Worm (Caenorhabditis elegans) whole organism, L3 larva: ENCODE data around the gene cdk-5.

Source experiments
- aly-2 ChIP-seq: fragments of 150-350 bp; optimal IDR thresholded peaks from 2 replicates; lab custom pipeline; 2014; ENCODE audit warnings: missing biosample characterization, missing genetic modification characterization
- ama-1 ChIP-seq: fragments of 150-350 bp; optimal IDR thresholded peaks from 2 replicates; lab custom pipeline; 2018
- ceh-9 ChIP-seq: sonication (generic microtip); optimal IDR thresholded peaks from 2 replicates; lab custom pipeline; 2018; ENCODE audit warnings: missing biosample characterization, missing genetic modification characterization
- daf-12 ChIP-seq: fragments of 150-350 bp; optimal IDR thresholded peaks from 2 replicates; lab custom pipeline; 2014; ENCODE audit warnings: missing biosample characterization, missing genetic modification reagents, missing genetic modification characterization
- egl-27 ChIP-seq: sonication (generic microtip); optimal IDR thresholded peaks from 4 replicates; lab custom pipeline; 2017; ENCODE audit warnings: missing biosample characterization, missing genetic modification reagents, missing genetic modification characterization
- egl-5 ChIP-seq: fragments of 150-350 bp; optimal IDR thresholded peaks from 2 replicates; lab custom pipeline; 2017; ENCODE audit warnings: missing biosample characterization, missing genetic modification reagents, missing genetic modification characterization, inconsistent platforms
- elt-1 ChIP-seq: fragments of 150-350 bp; optimal IDR thresholded peaks from 2 replicates; lab custom pipeline; 2014; ENCODE audit warnings: missing biosample characterization, missing genetic modification characterization
- elt-3 ChIP-seq, 3 experiments: fragments of 150-350 bp in 1 of 3; sonication (generic microtip) in 2 of 3; optimal IDR thresholded peaks; 2 replicates in 2 of 3; 4 replicates in 1 of 3; lab custom pipeline; 2014 to 2017; ENCODE audit warnings: missing biosample characterization in 3 of 3, missing genetic modification characterization in 3 of 3
- fos-1 ChIP-seq: fragments of 150-350 bp; optimal IDR thresholded peaks from 2 replicates; lab custom pipeline; 2014; ENCODE audit warnings: missing biosample characterization, missing genetic modification characterization
- lin-15B ChIP-seq: fragments of 150-350 bp; optimal IDR thresholded peaks from 2 replicates; lab custom pipeline; 2014; ENCODE audit warnings: missing biosample characterization, missing genetic modification characterization
- lin-39 ChIP-seq: fragments of 150-350 bp; optimal IDR thresholded peaks from 2 replicates; lab custom pipeline; 2018; ENCODE audit warnings: missing biosample characterization, missing genetic modification reagents, missing genetic modification characterization
- lsy-12 ChIP-seq: sonication (generic microtip); optimal IDR thresholded peaks from 2 replicates; lab custom pipeline; 2016; ENCODE audit warnings: mild to moderate bottlenecking, missing genetic modification characterization, missing compliant biosample characterization
- nfya-1 ChIP-seq: sonication (generic microtip); optimal IDR thresholded peaks from 2 replicates; lab custom pipeline; 2017; ENCODE audit warnings: missing genetic modification characterization, mild to moderate bottlenecking, missing compliant biosample characterization, antibody characterized with exemption, moderate library complexity; ENCODE audit not compliant: insufficient read depth
- nhr-11 ChIP-seq: fragments of 150-350 bp; optimal IDR thresholded peaks from 2 replicates; lab custom pipeline; 2014; ENCODE audit warnings: missing biosample characterization, missing genetic modification characterization
- nhr-23 ChIP-seq: fragments of 150-350 bp; optimal IDR thresholded peaks from 2 replicates; lab custom pipeline; 2014; ENCODE audit warnings: missing biosample characterization, missing genetic modification reagents, missing genetic modification characterization
- nhr-237 ChIP-seq: fragments of 150-350 bp; optimal IDR thresholded peaks from 2 replicates; lab custom pipeline; 2014; ENCODE audit warnings: missing biosample characterization, missing genetic modification characterization
- nhr-67 ChIP-seq: fragments of 150-350 bp; optimal IDR thresholded peaks from 2 replicates; lab custom pipeline; 2014; ENCODE audit warnings: missing biosample characterization, missing genetic modification characterization
- nhr-77 ChIP-seq: fragments of 150-350 bp; optimal IDR thresholded peaks from 2 replicates; lab custom pipeline; 2014; ENCODE audit warnings: missing biosample characterization, missing genetic modification characterization
- pha-4 ChIP-seq: fragments of 150-350 bp; optimal IDR thresholded peaks from 2 replicates; lab custom pipeline; 2014; ENCODE audit warnings: missing biosample characterization, missing genetic modification reagents, missing genetic modification characterization
- sea-2 ChIP-seq: fragments of 150-350 bp; sonication (generic microtip); optimal IDR thresholded peaks from 4 replicates; lab custom pipeline; 2014; ENCODE audit warnings: missing biosample characterization, missing genetic modification reagents, missing genetic modification characterization
- tbx-2 ChIP-seq: sonication (generic microtip); optimal IDR thresholded peaks from 2 replicates; lab custom pipeline; 2016; ENCODE audit warnings: mild to moderate bottlenecking, missing genetic modification characterization, missing compliant biosample characterization
- unc-62 ChIP-seq: fragments of 150-350 bp; sonication (generic microtip); optimal IDR thresholded peaks from 4 replicates; lab custom pipeline; 2014; ENCODE audit warnings: missing biosample characterization, missing genetic modification reagents, missing genetic modification characterization
- zag-1 ChIP-seq: fragments of 150-350 bp; optimal IDR thresholded peaks from 2 replicates; lab custom pipeline; 2014; ENCODE audit warnings: missing biosample characterization, missing genetic modification characterization
- ztf-4 ChIP-seq: fragments of 150-350 bp; optimal IDR thresholded peaks from 2 replicates; lab custom pipeline; 2014; ENCODE audit warnings: missing biosample characterization, missing genetic modification characterization

cdk-5 gene

ce11 chrIII:13423414-13423813 is 42.7 kb downstream of the cdk-5 start, which contains the start of gene exo-1 (continued):
- TF ChIP-seq aly-2 (no peak), lin-15B (tag; lab: Kevin White, UChicago) (peak; percentile 81), nhr-11 (tag; lab: Kevin White, UChicago) (no peak), egl-5 (tag; lab: Kevin White, UChicago) (no peak), unc-62 (no peak), lin-39 (tag; lab: Kevin White, UChicago) (no peak), zag-1 (tag; lab: Kevin White, UChicago) (no peak), sea-2 (no peak), egl-27 (tag; lab: Kevin White, UChicago) (no peak), ama-1 (lab: Kevin White, UChicago) (no peak), nhr-67 (no peak), ceh-9 (tag; lab: Kevin White, UChicago) (no peak), daf-12 (tag; lab: Kevin White, UChicago) (no peak), nhr-77 (tag; lab: Kevin White, UChicago) (no peak), pha-4 (tag; lab: Kevin White, UChicago) (peak; percentile 79), ztf-4 (tag; lab: Kevin White, UChicago) (no peak), nhr-237 (tag; lab: Kevin White, UChicago) (no peak), lsy-12 (tag; lab: Kevin White, UChicago) (no peak), tbx-2 (tag; lab: Kevin White, UChicago) (no peak)

- TF ChIP-seq elt-3 (tag; optimal IDR thresholded peaks at IDR 0.05; lab: Kevin White, UChicago) (no peak), elt-1 (tag; lab: Kevin White, UChicago) (no peak), fos-1 (tag; lab: Kevin White, UChicago) (no peak), nfya-1 (tag; lab: Kevin White, UChicago) (no peak), daf-12 (tag; lab: Kevin White, UChicago) (no peak), egl-5 (tag; lab: Kevin White, UChicago) (no peak), nhr-23 (no peak)
Measured at ce11 chrIII:13418975-13419374, 47.2 kb downstream of the cdk-5 start.
